Worm (Caenorhabditis elegans): ENCODE measurements around the gene zipt-13.

ce11 chrX:10254068-10254467 is 17.3 kb upstream of the zipt-13 start:
- TF ChIP-seq snu-23 (GFP tag; optimal IDR thresholded peaks at IDR 0.05): peak; percentile 6
- TF ChIP-seq nhr-76 (tag; optimal IDR thresholded peaks at IDR 0.05): no peak

Measured in whole organism, L1 larva.